Fruit fly (Drosophila melanogaster) whole organism, prepupa: ENCODE data around the gene CG1622.

Source experiments
- CG11902 ChIP-seq: fragments of 200-800 bp; sonication (Bioruptor generic); optimal IDR thresholded peaks from 3 replicates; lab custom pipeline; 2016; ENCODE audit warnings: missing biosample characterization, missing genetic modification characterization
- CG16779 ChIP-seq: fragments of 200-800 bp; sonication (Bioruptor generic); optimal IDR thresholded peaks from 3 replicates; lab custom pipeline; 2017; ENCODE audit warnings: missing biosample characterization, mild to moderate bottlenecking, missing genetic modification characterization

dm6 chrX:13256967-13257366 is 39.9 kb upstream of the CG1622 start:
- TF ChIP-seq CG16779 (tag; lab: Kevin White, UChicago) (no peak), CG11902 (GFP tag; lab: Kevin White, UChicago) (no peak)
